Worm (Caenorhabditis elegans) whole organism, L3 larva: Measurements from ENCODE around the gene gst-28.

Experiments used
- ZK546.5 ChIP-seq: sonication (generic microtip); optimal IDR thresholded peaks from 2 replicates; lab custom pipeline; 2017; ENCODE audit warnings: missing biosample characterization, missing genetic modification characterization
- ceh-16 ChIP-seq: sonication (generic microtip); optimal IDR thresholded peaks from 2 replicates; lab custom pipeline; 2017; ENCODE audit warnings: missing biosample characterization, missing genetic modification characterization
- elt-2 ChIP-seq: sonication (generic microtip); optimal IDR thresholded peaks from 2 replicates; lab custom pipeline; 2016; ENCODE audit warnings: missing genetic modification reagents, mild to moderate bottlenecking, missing genetic modification characterization, missing compliant biosample characterization
- hmg-11 ChIP-seq: sonication (generic microtip); optimal IDR thresholded peaks from 2 replicates; lab custom pipeline; 2016; ENCODE audit warnings: missing genetic modification characterization, missing compliant biosample characterization
- lin-39 ChIP-seq: fragments of 150-350 bp; optimal IDR thresholded peaks from 2 replicates; lab custom pipeline; 2018; ENCODE audit warnings: missing biosample characterization, missing genetic modification reagents, missing genetic modification characterization
- mdl-1 ChIP-seq: fragments of 150-350 bp; optimal IDR thresholded peaks from 2 replicates; lab custom pipeline; 2014; ENCODE audit warnings: missing biosample characterization, missing genetic modification characterization
- pqm-1 ChIP-seq: fragments of 150-350 bp; optimal IDR thresholded peaks from 2 replicates; lab custom pipeline; 2017; ENCODE audit warnings: missing biosample characterization, missing genetic modification characterization, inconsistent platforms
- skn-1 ChIP-seq: fragments of 150-350 bp; optimal IDR thresholded peaks from 2 replicates; lab custom pipeline; 2014; ENCODE audit warnings: missing biosample characterization, missing genetic modification characterization
- unc-39 ChIP-seq: sonication (generic microtip); optimal IDR thresholded peaks from 4 replicates; lab custom pipeline; 2017; ENCODE audit warnings: missing biosample characterization, missing genetic modification characterization

DNA sequence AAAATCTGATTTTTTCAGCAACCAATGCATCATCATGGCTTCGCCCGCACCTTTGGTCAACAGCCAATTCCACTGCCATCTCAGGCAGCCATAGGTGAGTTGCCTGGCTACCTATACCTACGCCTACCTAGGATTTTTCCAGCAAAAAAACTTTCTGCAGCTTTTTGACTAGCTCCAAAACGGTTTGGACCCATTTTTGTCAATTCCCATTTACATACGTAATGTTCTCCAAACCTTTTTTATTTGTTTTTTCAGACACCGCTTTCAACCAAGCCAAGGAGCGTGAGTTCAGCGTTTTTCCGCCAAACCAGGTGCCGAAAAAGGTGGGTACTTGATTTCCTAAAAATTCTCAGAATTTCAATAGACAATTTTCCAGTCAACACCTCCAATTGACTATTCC is 23.6 kb downstream of the gst-28 start:
- no peak for TF ChIP-seq skn-1
- no peak for TF ChIP-seq unc-39
- no peak for TF ChIP-seq ZK546.5 (tag; lab: Kevin White, UChicago)
- TF ChIP-seq mdl-1 (tag; lab: Kevin White, UChicago), result no peak
- no peak for TF ChIP-seq lin-39
- no peak for TF ChIP-seq hmg-11 (tag; lab: Kevin White, UChicago)
- TF ChIP-seq pqm-1 (tag; lab: Kevin White, UChicago), result no peak
- TF ChIP-seq elt-2 (tag; lab: Kevin White, UChicago), result no peak
- TF ChIP-seq ceh-16, result no peak
